Comparison of ENCODE assay signal across 2 fruit fly cellular contexts in the genomic region with DNA sequence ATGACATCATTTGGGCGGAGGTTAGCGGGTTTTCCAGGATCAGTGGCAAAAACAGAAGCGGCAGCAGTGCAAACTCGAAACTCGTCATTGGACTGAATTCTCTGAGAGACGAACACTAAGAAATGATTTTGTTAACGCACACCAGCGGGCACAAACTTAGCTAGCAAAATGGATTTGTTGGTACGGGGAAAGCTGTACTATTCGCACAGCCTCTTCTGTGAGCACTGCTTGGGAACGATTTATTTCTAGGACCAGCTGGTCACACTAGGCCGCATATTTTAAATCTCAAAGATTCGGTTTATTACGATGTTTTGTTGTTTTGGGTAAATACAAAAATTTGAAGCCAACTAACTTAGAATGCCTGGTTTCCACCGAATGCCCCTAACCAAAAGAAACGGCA.
A peak's percentile ranks its signal among the peaks of the same experiment; 100 is the strongest.
TF ChIP-seq lines count a peak whose summit lies in the region.

A gene (minus strand): TSS at position 228 of the 400 bp plus-strand sequence.

TF ChIP-seq in whole organism, embryonic, 481 proteins besides CTCF, POLR2A, EP300 and RAD21 (continued from another document and continues in another):
- no peak for TF ChIP-seq CG7963 (GFP tag; IDR thresholded peaks at IDR 0.05; lab: Robert Waterston, UW; ENCODE audit: partially characterized antibody)
- peak; percentile 75 for TF ChIP-seq CG1603 (tag; optimal IDR thresholded peaks at IDR 0.05; lab: Kevin White, UChicago)
- peak; percentile 48 for TF ChIP-seq BEAF-32 (GFP tag; optimal IDR thresholded peaks at IDR 0.05; lab: Kevin White, UChicago)
- TF ChIP-seq CG14710 (tag; optimal IDR thresholded peaks at IDR 0.05; lab: Kevin White, UChicago) = peak; percentile 5
- no peak; the same call in 1 of the 2 replicates for TF ChIP-seq ap (GFP tag; IDR thresholded peaks at IDR 0.05; lab: Robert Waterston, UW)
- TF ChIP-seq CG11085 (GFP tag; IDR thresholded peaks at IDR 0.05; lab: Robert Waterston, UW) = peak; percentile 62; the same call in 1 of the 2 replicates
- TF ChIP-seq Atf3 (GFP tag; optimal IDR thresholded peaks at IDR 0.05; lab: Kevin White, UChicago) = peak; percentile 36
- TF ChIP-seq dati (GFP tag; IDR thresholded peaks at IDR 0.05; lab: Robert Waterston, UW) = no peak
- TF ChIP-seq CG31441 (GFP tag; IDR thresholded peaks at IDR 0.05; lab: Robert Waterston, UW) = peak; percentile 11; the same call in 1 of the 2 replicates
- peak; percentile 64 for TF ChIP-seq CG30403 (GFP tag; optimal IDR thresholded peaks at IDR 0.05; lab: Kevin White, UChicago)
- peak; percentile 57; the same call in 1 of the 3 replicates for TF ChIP-seq CG2889 (GFP tag; IDR thresholded peaks at IDR 0.05; lab: Robert Waterston, UW)
- TF ChIP-seq CG15269 (tag; optimal IDR thresholded peaks at IDR 0.05; lab: Kevin White, UChicago) = peak; percentile 58
- no peak for TF ChIP-seq Spps (tag; optimal IDR thresholded peaks at IDR 0.05; lab: Kevin White, UChicago)
- peak; percentile 52; the same call in 1 of the 2 replicates for TF ChIP-seq ttk (GFP tag; IDR thresholded peaks at IDR 0.05; lab: Robert Waterston, UW)
- peak; percentile 47 for TF ChIP-seq bcd (GFP tag; optimal IDR thresholded peaks at IDR 0.05; lab: Kevin White, UChicago)
- TF ChIP-seq CG32772 (GFP tag; IDR thresholded peaks at IDR 0.05; lab: Robert Waterston, UW) = 0 out of 2 replicates have a peak, but pooled peaks have one; percentile 24
- TF ChIP-seq btn (GFP tag; optimal IDR thresholded peaks at IDR 0.05; lab: Kevin White, UChicago) = peak; percentile 2
- TF ChIP-seq CG2712 (tag; optimal IDR thresholded peaks at IDR 0.05; lab: Kevin White, UChicago) = peak; percentile 37
- peak; percentile 81 for TF ChIP-seq zfh1 (GFP tag; IDR thresholded peaks at IDR 0.05; lab: Robert Waterston, UW)
- peak; percentile 38; the same call in 1 of the 2 replicates for TF ChIP-seq stc (GFP tag; IDR thresholded peaks at IDR 0.05; lab: Robert Waterston, UW)
- peak; percentile 35 for TF ChIP-seq pnt (GFP tag; optimal IDR thresholded peaks at IDR 0.05; lab: Kevin White, UChicago)
- no peak for TF ChIP-seq ato (GFP tag; IDR thresholded peaks at IDR 0.05; lab: Robert Waterston, UW; ENCODE audit: partially characterized antibody)
- TF ChIP-seq CG12071 (GFP tag; optimal IDR thresholded peaks at IDR 0.05; lab: Kevin White, UChicago) = peak; percentile 24
- TF ChIP-seq zf30C (GFP tag; optimal IDR thresholded peaks at IDR 0.05; lab: Kevin White, UChicago) = no peak
- 0 out of 4 replicates have a peak, but pooled peaks have one; percentile 29 for TF ChIP-seq Dll (GFP tag; IDR thresholded peaks at IDR 0.05; lab: Robert Waterston, UW; ENCODE audit: partially characterized antibody)
- peak; percentile 78 for TF ChIP-seq HmgD (GFP tag; optimal IDR thresholded peaks at IDR 0.05; lab: Kevin White, UChicago)
- TF ChIP-seq CG6689 (GFP tag; IDR thresholded peaks at IDR 0.05; lab: Robert Waterston, UW) = peak; percentile 47; the same call in 1 of the 2 replicates
- TF ChIP-seq Gug (GFP tag; IDR thresholded peaks at IDR 0.05; lab: Robert Waterston, UW) = peak; percentile 91
- no peak for TF ChIP-seq Lhr (GFP tag; optimal IDR thresholded peaks at IDR 0.05; lab: Kevin White, UChicago)
- TF ChIP-seq vfl (GFP tag; optimal IDR thresholded peaks at IDR 0.05; lab: Kevin White, UChicago) = peak; percentile 48
- peak; percentile 44 for TF ChIP-seq CG1647 (GFP tag; optimal IDR thresholded peaks at IDR 0.05; lab: Kevin White, UChicago)
- TF ChIP-seq B-H1 (GFP tag; IDR thresholded peaks at IDR 0.05; lab: Robert Waterston, UW) = peak; percentile 24; the same call in 2 of the 3 replicates
- TF ChIP-seq CG9817 (tag; optimal IDR thresholded peaks at IDR 0.05; lab: Kevin White, UChicago) = peak; percentile 55
- peak; percentile 97 for TF ChIP-seq row (GFP tag; IDR thresholded peaks at IDR 0.05; lab: Robert Waterston, UW)
- peak; percentile 25 for TF ChIP-seq CG18262 (tag; optimal IDR thresholded peaks at IDR 0.05; lab: Kevin White, UChicago)
- TF ChIP-seq toy (GFP tag; IDR thresholded peaks at IDR 0.05; lab: Robert Waterston, UW) = no peak
- peak; percentile 53 for TF ChIP-seq CG17359 (tag; optimal IDR thresholded peaks at IDR 0.05; lab: Kevin White, UChicago)
- TF ChIP-seq CG4820 (GFP tag; optimal IDR thresholded peaks at IDR 0.05; lab: Kevin White, UChicago) = no peak
- peak; percentile 71 for TF ChIP-seq CG17328 (GFP tag; IDR thresholded peaks at IDR 0.05; lab: Robert Waterston, UW)
- TF ChIP-seq bigmax (GFP tag; optimal IDR thresholded peaks at IDR 0.05; lab: Kevin White, UChicago) = no peak
- no peak for TF ChIP-seq CG4360 (GFP tag; IDR thresholded peaks at IDR 0.05; lab: Robert Waterston, UW)
- peak; percentile 85; the same call in 2 of the 3 replicates for TF ChIP-seq CG11456 (GFP tag; IDR thresholded peaks at IDR 0.05; lab: Robert Waterston, UW)
- TF ChIP-seq Xrp1 (GFP tag; IDR thresholded peaks at IDR 0.05; lab: Robert Waterston, UW) = peak; percentile 67
- TF ChIP-seq Sin3A (optimal IDR thresholded peaks at IDR 0.05; lab: Kevin White, UChicago) = peak; percentile 17
- peak; percentile 29 for TF ChIP-seq CG7987 (GFP tag; optimal IDR thresholded peaks at IDR 0.05; lab: Kevin White, UChicago)
- peak; percentile 58; the same call in 1 of the 3 replicates for TF ChIP-seq Mrtf (GFP tag; IDR thresholded peaks at IDR 0.05; lab: Robert Waterston, UW)
- peak; percentile 64 for TF ChIP-seq al (GFP tag; IDR thresholded peaks at IDR 0.05; lab: Robert Waterston, UW)
- TF ChIP-seq nmo (GFP tag; optimal IDR thresholded peaks at IDR 0.05; lab: Kevin White, UChicago) = peak; percentile 18
- peak; percentile 42 for TF ChIP-seq CG1792 (GFP tag; optimal IDR thresholded peaks at IDR 0.05; lab: Kevin White, UChicago)
- TF ChIP-seq Asciz (GFP tag; optimal IDR thresholded peaks at IDR 0.05; lab: Kevin White, UChicago) = peak; percentile 5
- TF ChIP-seq lmd (GFP tag; IDR thresholded peaks at IDR 0.05; lab: Robert Waterston, UW) = peak; percentile 68; the same call in 1 of the 2 replicates
- TF ChIP-seq CG10321 (GFP tag; IDR thresholded peaks at IDR 0.05; lab: Robert Waterston, UW) = 0 out of 2 replicates have a peak, but pooled peaks have one; percentile 9
- no peak for TF ChIP-seq sens-2 (GFP tag; IDR thresholded peaks at IDR 0.05; lab: Robert Waterston, UW)
- TF ChIP-seq CG2129 (GFP tag; IDR thresholded peaks at IDR 0.05; lab: Robert Waterston, UW; ENCODE audit: partially characterized antibody) = no peak
- TF ChIP-seq HmgZ (tag; optimal IDR thresholded peaks at IDR 0.05; lab: Kevin White, UChicago) = peak; percentile 79
- peak; percentile 27 for TF ChIP-seq CG10543 (GFP tag; optimal IDR thresholded peaks at IDR 0.05; lab: Kevin White, UChicago)
- TF ChIP-seq CG17912 (GFP tag; optimal IDR thresholded peaks at IDR 0.05; lab: Kevin White, UChicago) = peak; percentile 21
- TF ChIP-seq CG14014 (GFP tag; IDR thresholded peaks at IDR 0.05; lab: Robert Waterston, UW) = peak; percentile 81
- TF ChIP-seq Awh (GFP tag; IDR thresholded peaks at IDR 0.05; lab: Robert Waterston, UW) = peak; percentile 39; the same call in 1 of the 2 replicates
- peak; percentile 67 for TF ChIP-seq CG15514 (GFP tag; optimal IDR thresholded peaks at IDR 0.05; lab: Kevin White, UChicago)

TF ChIP-seq in whole organism, prepupa, 60 proteins besides CTCF, POLR2A, EP300 and RAD21 (continued from another document):
- peak; percentile 66 for TF ChIP-seq acj6 (GFP tag; optimal IDR thresholded peaks at IDR 0.05; lab: Kevin White, UChicago)
- peak; percentile 36 for TF ChIP-seq Smox (GFP tag; optimal IDR thresholded peaks at IDR 0.05; lab: Kevin White, UChicago)
- TF ChIP-seq vri (GFP tag; optimal IDR thresholded peaks at IDR 0.05; lab: Kevin White, UChicago) = peak; percentile 23
- peak; percentile 51 for TF ChIP-seq achi (GFP tag; optimal IDR thresholded peaks at IDR 0.05; lab: Kevin White, UChicago)
- TF ChIP-seq CG1621 (tag; optimal IDR thresholded peaks at IDR 0.05; lab: Kevin White, UChicago) = peak; percentile 58
- peak; percentile 85 for TF ChIP-seq Eip78C (GFP tag; lab: Kevin White, UChicago)
- TF ChIP-seq Lpt (GFP tag; optimal IDR thresholded peaks at IDR 0.05; lab: Kevin White, UChicago) = no peak
- TF ChIP-seq CG10669 (GFP tag; optimal IDR thresholded peaks at IDR 0.05; lab: Kevin White, UChicago) = peak; percentile 13
- peak; percentile 1 for TF ChIP-seq Sox15 (GFP tag; optimal IDR thresholded peaks at IDR 0.05; lab: Kevin White, UChicago)
- no peak for TF ChIP-seq CG8119 (GFP tag; IDR thresholded peaks at IDR 0.05; lab: Robert Waterston, UW)
